Fruit fly (Drosophila melanogaster) whole organism, embryonic: ENCODE measurements around the gene Glut4EF.

Source experiments
- ATbp ChIP-seq: fragments of 200-800 bp; sonication (Bioruptor generic); optimal IDR thresholded peaks from 2 replicates; lab custom pipeline; 2017; ENCODE audit warnings: missing biosample characterization, mild to moderate bottlenecking, missing genetic modification characterization, missing genetic modification reagents
- CG10209 ChIP-seq: fragments of 200-800 bp; sonication (Bioruptor generic); optimal IDR thresholded peaks from 3 replicates; lab custom pipeline; 2017; ENCODE audit warnings: missing biosample characterization, mild to moderate bottlenecking, missing genetic modification characterization, missing genetic modification reagents
- CG10321 ChIP-seq: fragments of 200-800 bp; sonication (Bioruptor generic); IDR thresholded peaks from 2 replicates; pipeline ENCODE4 v1.3.6; 2022; ENCODE audit warnings: missing biosample characterization, missing genetic modification characterization
- CG10366 ChIP-seq: fragments of 200-800 bp; sonication (Bioruptor generic); IDR thresholded peaks from 2 replicates; pipeline ENCODE4 v1.3.6; 2022; ENCODE audit warnings: missing biosample characterization, missing genetic modification characterization
- CG11247 ChIP-seq: fragments of 200-800 bp; sonication (Bioruptor generic); IDR thresholded peaks from 2 replicates; pipeline ENCODE4 v1.3.6; 2022; ENCODE audit warnings: missing biosample characterization, missing genetic modification characterization
- CG11504 ChIP-seq: fragments of 200-800 bp; sonication (Bioruptor generic); optimal IDR thresholded peaks from 3 replicates; lab custom pipeline; 2019; ENCODE audit warnings: missing biosample characterization, mild to moderate bottlenecking, missing genetic modification characterization, moderate library complexity
- CG13123 ChIP-seq: fragments of 200-800 bp; sonication (Bioruptor generic); optimal IDR thresholded peaks from 2 replicates; lab custom pipeline; 2016; ENCODE audit warnings: missing biosample characterization, missing genetic modification characterization
- CG14860 ChIP-seq: fragments of 200-800 bp; sonication (Bioruptor generic); IDR thresholded peaks from 3 replicates; pipeline ENCODE4 v1.3.6; 2022; ENCODE audit warnings: missing biosample characterization, missing genetic modification characterization; ENCODE audit not compliant: partially characterized antibody
- CG15073 ChIP-seq: fragments of 200-800 bp; sonication (Bioruptor generic); optimal IDR thresholded peaks from 2 replicates; lab custom pipeline; 2016; ENCODE audit warnings: missing biosample characterization, missing genetic modification characterization
- CG15269 ChIP-seq: fragments of 200-800 bp; sonication (Bioruptor generic); optimal IDR thresholded peaks from 2 replicates; lab custom pipeline; 2018; ENCODE audit warnings: missing biosample characterization, mild to moderate bottlenecking, missing genetic modification characterization, moderate library complexity
- CG15514 ChIP-seq: fragments of 200-800 bp; sonication (Bioruptor generic); optimal IDR thresholded peaks from 3 replicates; lab custom pipeline; 2017; ENCODE audit warnings: missing biosample characterization, missing genetic modification characterization, mild to moderate bottlenecking, moderate library complexity, missing genetic modification reagents
- CG1647 ChIP-seq: fragments of 200-800 bp; sonication (Bioruptor generic); optimal IDR thresholded peaks from 3 replicates; lab custom pipeline; 2016; ENCODE audit warnings: missing biosample characterization, missing genetic modification characterization
- CG17385 ChIP-seq: fragments of 200-800 bp; sonication (Bioruptor generic); optimal IDR thresholded peaks from 3 replicates; lab custom pipeline; 2018; ENCODE audit warnings: missing biosample characterization, mild to moderate bottlenecking, missing genetic modification characterization
- CG2199 ChIP-seq: fragments of 200-800 bp; sonication (Bioruptor generic); IDR thresholded peaks from 3 replicates; pipeline ENCODE4 v1.3.6; 2022; ENCODE audit warnings: missing biosample characterization, missing genetic modification characterization
- CG2875 ChIP-seq: fragments of 200-800 bp; sonication (Bioruptor generic); optimal IDR thresholded peaks from 2 replicates; lab custom pipeline; 2017; ENCODE audit warnings: missing biosample characterization, mild to moderate bottlenecking, missing genetic modification characterization, missing genetic modification reagents
- CG31224 ChIP-seq: fragments of 200-800 bp; sonication (Bioruptor generic); IDR thresholded peaks from 2 replicates; pipeline ENCODE4 v1.3.6; 2022; ENCODE audit warnings: missing biosample characterization, missing genetic modification characterization
- CG32772 ChIP-seq: fragments of 200-800 bp; sonication (Bioruptor generic); IDR thresholded peaks from 2 replicates; pipeline ENCODE4 v1.3.6; 2022; ENCODE audit warnings: missing biosample characterization, missing genetic modification characterization
- CG34376 ChIP-seq: fragments of 200-800 bp; sonication (Bioruptor generic); optimal IDR thresholded peaks from 2 replicates; lab custom pipeline; 2018; ENCODE audit warnings: missing biosample characterization, mild to moderate bottlenecking, missing genetic modification characterization
- CG34422 ChIP-seq: fragments of 200-800 bp; sonication (Bioruptor generic); IDR thresholded peaks from 3 replicates; pipeline ENCODE4 v1.3.6; 2022; ENCODE audit warnings: missing biosample characterization, missing genetic modification characterization
- CG6654 ChIP-seq: fragments of 200-800 bp; sonication (Bioruptor generic); optimal IDR thresholded peaks from 2 replicates; lab custom pipeline; 2017; ENCODE audit warnings: missing biosample characterization, mild to moderate bottlenecking, missing genetic modification characterization
- CG7745 ChIP-seq: fragments of 200-800 bp; sonication (Bioruptor generic); optimal IDR thresholded peaks from 2 replicates; lab custom pipeline; 2018; ENCODE audit warnings: missing biosample characterization, mild to moderate bottlenecking, missing genetic modification characterization, moderate library complexity
- CG7987 ChIP-seq: fragments of 200-800 bp; sonication (Bioruptor generic); optimal IDR thresholded peaks from 2 replicates; lab custom pipeline; 2018; ENCODE audit warnings: missing biosample characterization, mild to moderate bottlenecking, missing genetic modification characterization, moderate library complexity
- CG8281 ChIP-seq: fragments of 200-800 bp; sonication (Bioruptor generic); optimal IDR thresholded peaks from 2 replicates; lab custom pipeline; 2018; ENCODE audit warnings: missing biosample characterization, mild to moderate bottlenecking, missing genetic modification characterization, moderate library complexity
- CG8924 ChIP-seq: fragments of 200-800 bp; optimal IDR thresholded peaks from 3 replicates; lab custom pipeline; 2019; ENCODE audit warnings: missing biosample characterization, mild to moderate bottlenecking, missing genetic modification characterization, moderate library complexity
- CG9797 ChIP-seq: fragments of 200-800 bp; sonication (Bioruptor generic); optimal IDR thresholded peaks from 3 replicates; lab custom pipeline; 2018; ENCODE audit warnings: missing biosample characterization, mild to moderate bottlenecking, missing genetic modification characterization
- Dip3 ChIP-seq: fragments of 200-800 bp; sonication (Bioruptor generic); optimal IDR thresholded peaks from 3 replicates; lab custom pipeline; 2016; ENCODE audit warnings: missing biosample characterization, missing genetic modification characterization
- E2f2 ChIP-seq: fragments of 200-800 bp; sonication (Bioruptor generic); IDR thresholded peaks from 2 replicates; pipeline ENCODE4 v1.3.6; 2022; ENCODE audit warnings: missing biosample characterization, missing genetic modification characterization
- Nf-YB ChIP-seq: fragments of 200-800 bp; sonication (Bioruptor generic); optimal IDR thresholded peaks from 3 replicates; lab custom pipeline; 2019; ENCODE audit warnings: missing biosample characterization, mild to moderate bottlenecking, missing genetic modification characterization, moderate library complexity
- PHDP ChIP-seq: fragments of 200-800 bp; sonication (Bioruptor generic); optimal IDR thresholded peaks from 3 replicates; lab custom pipeline; 2018; ENCODE audit warnings: missing biosample characterization, mild to moderate bottlenecking, missing genetic modification characterization, moderate library complexity
- Rfx ChIP-seq: fragments of 200-800 bp; sonication (Bioruptor generic); IDR thresholded peaks from 2 replicates; pipeline ENCODE4 v1.3.6; 2022; ENCODE audit warnings: missing biosample characterization, missing genetic modification characterization
- Stat92E ChIP-seq, 3 experiments: fragments of >200 bp in 2 of 3; fragments of 200-800 bp in 1 of 3; sonication (Bioruptor generic) in 1 of 3; optimal IDR thresholded peaks; 2 replicates each; lab custom pipeline; 2017 to 2019; ENCODE audit warnings: missing biosample characterization in 3 of 3, missing genetic modification characterization in 3 of 3, mild to moderate bottlenecking in 1 of 3, moderate library complexity in 1 of 3
- Usf ChIP-seq: fragments of 200-800 bp; sonication (Bioruptor generic); optimal IDR thresholded peaks from 2 replicates; lab custom pipeline; 2017; ENCODE audit warnings: missing genotype, missing biosample characterization, missing genetic modification characterization
- ase ChIP-seq: fragments of 200-800 bp; sonication (Bioruptor generic); IDR thresholded peaks from 3 replicates; pipeline ENCODE4 v1.3.6; 2022; ENCODE audit warnings: missing biosample characterization, missing genetic modification characterization
- bowl ChIP-seq: fragments of 200-800 bp; sonication (Bioruptor generic); IDR thresholded peaks from 2 replicates; pipeline ENCODE4 v1.3.6; 2022; ENCODE audit warnings: missing biosample characterization, missing genetic modification characterization
- cas ChIP-seq: fragments of 200-800 bp; sonication (Bioruptor generic); IDR thresholded peaks from 2 replicates; pipeline ENCODE4 v1.3.6; 2022; ENCODE audit warnings: missing biosample characterization, missing genetic modification characterization
- cwo ChIP-seq: fragments of 200-800 bp; sonication (Bioruptor generic); optimal IDR thresholded peaks from 3 replicates; lab custom pipeline; 2017; ENCODE audit warnings: missing biosample characterization, missing genetic modification characterization, mild to moderate bottlenecking, moderate library complexity, missing genetic modification reagents
- dysf ChIP-seq: fragments of 200-800 bp; sonication (Bioruptor generic); IDR thresholded peaks from 3 replicates; pipeline ENCODE4 v1.3.6; 2022; ENCODE audit warnings: missing biosample characterization, missing genetic modification characterization
- fd3F ChIP-seq: fragments of 200-800 bp; sonication (Bioruptor generic); optimal IDR thresholded peaks from 2 replicates; lab custom pipeline; 2018; ENCODE audit warnings: missing biosample characterization, mild to moderate bottlenecking, missing genetic modification characterization, moderate library complexity
- ftz-f1 ChIP-seq: fragments of 200-800 bp; sonication (Bioruptor generic); optimal IDR thresholded peaks from 2 replicates; lab custom pipeline; 2016; ENCODE audit warnings: missing biosample characterization, missing genetic modification characterization
- gcm ChIP-seq: fragments of 200-800 bp; sonication (Bioruptor generic); optimal IDR thresholded peaks from 2 replicates; lab custom pipeline; 2019; ENCODE audit warnings: missing biosample characterization, mild to moderate bottlenecking, missing genetic modification characterization, moderate library complexity
- grau ChIP-seq: fragments of 200-800 bp; optimal IDR thresholded peaks from 3 replicates; lab custom pipeline; 2019; ENCODE audit warnings: missing biosample characterization, mild to moderate bottlenecking, missing genetic modification characterization, moderate library complexity
- h ChIP-seq: fragments of >200 bp; optimal IDR thresholded peaks from 2 replicates; lab custom pipeline; 2017
- ham ChIP-seq: fragments of 200-800 bp; sonication (Bioruptor generic); IDR thresholded peaks from 2 replicates; pipeline ENCODE4 v1.3.6; 2022; ENCODE audit warnings: missing biosample characterization, missing genetic modification characterization
- jumu ChIP-seq: fragments of 200-800 bp; sonication (Bioruptor generic); optimal IDR thresholded peaks from 3 replicates; lab custom pipeline; 2016; ENCODE audit warnings: missing biosample characterization, missing genetic modification characterization
- lola ChIP-seq, 3 experiments: fragments of >200 bp in 2 of 3; fragments of 200-800 bp in 1 of 3; sonication (Bioruptor generic) in 1 of 3; optimal IDR thresholded peaks; 2 replicates each; lab custom pipeline; 2017 to 2019; ENCODE audit warnings: missing biosample characterization in 3 of 3, missing genetic modification characterization in 3 of 3, mild to moderate bottlenecking in 1 of 3, moderate library complexity in 1 of 3
- p53 ChIP-seq: fragments of 200-800 bp; sonication (Bioruptor generic); optimal IDR thresholded peaks from 2 replicates; lab custom pipeline; 2016; ENCODE audit warnings: missing biosample characterization, missing genetic modification characterization
- pfk ChIP-seq: fragments of 200-800 bp; sonication (Bioruptor generic); optimal IDR thresholded peaks from 2 replicates; lab custom pipeline; 2018; ENCODE audit warnings: missing biosample characterization, mild to moderate bottlenecking, missing genetic modification characterization, moderate library complexity
- sqz ChIP-seq: fragments of 200-800 bp; sonication (Bioruptor generic); optimal IDR thresholded peaks from 3 replicates; lab custom pipeline; 2018; ENCODE audit warnings: missing biosample characterization, mild to moderate bottlenecking, missing genetic modification characterization
- wek ChIP-seq: fragments of 200-800 bp; sonication (Bioruptor generic); optimal IDR thresholded peaks from 3 replicates; lab custom pipeline; 2018; ENCODE audit warnings: missing biosample characterization, mild to moderate bottlenecking, missing genetic modification characterization, moderate library complexity

The Glut4EF gene

dm6 chr3R:9932240-9933012, 57.9 kb downstream of the Glut4EF start (continued):
- TF ChIP-seq CG15073 (GFP tag; lab: Kevin White, UChicago) (no peak), CG7987 (GFP tag; lab: Kevin White, UChicago) (peak; percentile 86), ATbp (no peak), jumu (no peak), gcm (GFP tag; lab: Kevin White, UChicago) (no peak), CG2875 (no peak), h (lab: Kevin White, UChicago) (no peak), CG15269 (tag; lab: Kevin White, UChicago) (peak; percentile 34), bowl (no peak), cas (GFP tag; lab: Robert Waterston, UW) (no peak), ase (GFP tag; lab: Robert Waterston, UW) (no peak), p53 (GFP tag; lab: Kevin White, UChicago) (no peak), cwo (GFP tag; lab: Kevin White, UChicago) (peak; percentile 99), CG7745 (tag; lab: Kevin White, UChicago) (no peak), fd3F (GFP tag; lab: Kevin White, UChicago) (no peak), Usf (GFP tag; lab: Kevin White, UChicago) (no peak), Stat92E (GFP tag; optimal IDR thresholded peaks at IDR 0.05; lab: Kevin White, UChicago) (no peak), ham (no peak; the same call in 1 of the 2 replicates), sqz (GFP tag; lab: Kevin White, UChicago) (peak; percentile 49), CG8924 (tag; lab: Kevin White, UChicago) (no peak), CG11504 (tag; lab: Kevin White, UChicago) (no peak), pfk (GFP tag; lab: Kevin White, UChicago) (no peak), CG31224 (GFP tag; lab: Robert Waterston, UW) (no peak), lola (GFP tag; optimal IDR thresholded peaks at IDR 0.05; lab: Kevin White, UChicago) (no peak), PHDP (tag; lab: Kevin White, UChicago) (peak; percentile 28), CG17385 (no peak), dysf (GFP tag; lab: Robert Waterston, UW) (peak; percentile 31; the same call in 1 of the 3 replicates), CG6654 (GFP tag; lab: Kevin White, UChicago) (no peak), CG10366 (GFP tag; lab: Robert Waterston, UW) (no peak), CG2199 (peak; percentile 77; the same call in 1 of the 3 replicates), wek (no peak), Nf-YB (GFP tag; lab: Kevin White, UChicago) (no peak), CG34422 (GFP tag; lab: Robert Waterston, UW) (peak; percentile 56; the same call in 1 of the 3 replicates), CG14860 (GFP tag; lab: Robert Waterston, UW) (no peak), CG11247 (GFP tag; lab: Robert Waterston, UW) (peak; percentile 43; the same call in 1 of the 2 replicates), grau (tag; lab: Kevin White, UChicago) (peak; percentile 17), CG10321 (GFP tag; lab: Robert Waterston, UW) (peak; percentile 85), Dip3 (GFP tag; lab: Kevin White, UChicago) (no peak), CG8281 (tag; lab: Kevin White, UChicago) (no peak), CG9797 (GFP tag; lab: Kevin White, UChicago) (no peak), ftz-f1 (GFP tag; lab: Kevin White, UChicago) (peak; percentile 92), CG10209 (GFP tag; lab: Kevin White, UChicago) (no peak), CG1647 (GFP tag; lab: Kevin White, UChicago) (no peak), CG15514 (GFP tag; lab: Kevin White, UChicago) (peak; percentile 57), CG13123 (GFP tag; lab: Kevin White, UChicago) (no peak), CG34376 (GFP tag; lab: Kevin White, UChicago) (peak; percentile 96), Rfx (GFP tag; lab: Robert Waterston, UW) (0 out of 2 replicates have a peak, but pooled peaks have one; percentile 34), CG32772 (no peak), E2f2 (GFP tag; lab: Robert Waterston, UW) (no peak)
